Worm (Caenorhabditis elegans): Measurements from ENCODE around the gene msp-33.
"Not testable (repeated sequence)": the region's sequence is repeated elsewhere in the genome, so short reads cannot be mapped to it uniquely, and the experiment has no call there.

msp-33 gene

DNA sequence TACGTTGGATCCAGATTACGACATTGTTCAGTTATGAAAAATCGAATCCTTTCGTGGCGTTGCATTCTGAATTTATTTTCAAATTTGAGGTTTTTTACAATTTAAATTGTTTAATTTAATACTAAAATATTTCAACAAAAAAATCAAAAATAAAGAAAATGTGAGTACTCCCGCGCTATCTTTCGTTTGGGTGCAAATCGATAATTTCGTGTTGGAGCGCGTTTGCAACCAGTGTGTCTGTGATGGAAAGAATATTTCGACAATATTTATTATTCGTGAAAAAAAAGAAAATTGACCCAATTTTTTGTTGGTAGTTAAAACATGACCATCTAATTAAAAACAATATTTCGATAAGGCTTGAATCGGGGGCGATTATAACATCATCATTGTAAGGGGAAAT is 9.5 kb upstream of the msp-33 start, which contains the start of gene R05F9.9 (continued):
- no peak for TF ChIP-seq nhr-28 (tag; optimal IDR thresholded peaks at IDR 0.05)
- TF ChIP-seq ctbp-1 (GFP tag; IDR thresholded peaks at IDR 0.05), result no peak
- no peak for TF ChIP-seq zfp-3 (GFP tag; conservative IDR thresholded peaks at IDR 0.05)
- TF ChIP-seq nhr-48 (tag; optimal IDR thresholded peaks at IDR 0.05), result peak; percentile 1
- no peak for TF ChIP-seq hmg-1.1 (GFP tag; IDR thresholded peaks at IDR 0.05)
- no peak for TF ChIP-seq lim-7 (GFP tag; IDR thresholded peaks at IDR 0.05)
- TF ChIP-seq hif-1 (tag; optimal IDR thresholded peaks at IDR 0.05), result no peak
- TF ChIP-seq T26A8.4 (GFP tag; IDR thresholded peaks at IDR 0.05), result 0 out of 2 replicates have a peak, but pooled peaks have one; percentile 13
- no peak for TF ChIP-seq zip-11 (GFP tag; IDR thresholded peaks at IDR 0.05)
- no peak for TF ChIP-seq aly-2 (tag; optimal IDR thresholded peaks at IDR 0.05)
- no peak for TF ChIP-seq Y5F2A.4 (GFP tag; optimal IDR thresholded peaks at IDR 0.05)
- TF ChIP-seq rbr-2 (tag; optimal IDR thresholded peaks at IDR 0.05), result peak; percentile 27
- peak; percentile 49 for TF ChIP-seq aha-1 (tag)
- TF ChIP-seq gei-8 (GFP tag; optimal IDR thresholded peaks at IDR 0.05), result no peak
- TF ChIP-seq arid-1 (GFP tag; conservative IDR thresholded peaks at IDR 0.05), result 0 out of 2 replicates have a peak, but pooled peaks have one; percentile 10
- TF ChIP-seq mes-2 (tag; optimal IDR thresholded peaks at IDR 0.05; ENCODE audit: poor library complexity, severe bottlenecking), result peak; percentile 68
- TF ChIP-seq spr-1 (tag; optimal IDR thresholded peaks at IDR 0.05), result peak; percentile 28
- TF ChIP-seq dve-1 (tag; optimal IDR thresholded peaks at IDR 0.05; ENCODE audit: insufficient read depth), result peak; percentile 58
- no peak for TF ChIP-seq nhr-41 (GFP tag; IDR thresholded peaks at IDR 0.05)
- TF ChIP-seq mxl-3 (GFP tag; optimal IDR thresholded peaks at IDR 0.05), result no peak
- no peak for TF ChIP-seq F26F4.8 (GFP tag; conservative IDR thresholded peaks at IDR 0.05)
- TF ChIP-seq daf-19 (GFP tag; conservative IDR thresholded peaks at IDR 0.05), result 0 out of 2 replicates have a peak, but pooled peaks have one; percentile 33
- no peak for TF ChIP-seq daf-16 (GFP tag; optimal IDR thresholded peaks at IDR 0.05)
- peak; percentile 29 for TF ChIP-seq daf-16 (tag; optimal IDR thresholded peaks at IDR 0.05)
- no peak for TF ChIP-seq nhr-10 (tag; optimal IDR thresholded peaks at IDR 0.05)
- no peak for TF ChIP-seq nhr-77 (tag; optimal IDR thresholded peaks at IDR 0.05)
- TF ChIP-seq nhr-76 (tag; optimal IDR thresholded peaks at IDR 0.05), result no peak
- TF ChIP-seq pqm-1 (tag; optimal IDR thresholded peaks at IDR 0.05), result no peak
- TF ChIP-seq ceh-82 (tag; optimal IDR thresholded peaks at IDR 0.05), result no peak
- TF ChIP-seq R02D3.7 (tag; optimal IDR thresholded peaks at IDR 0.05), result no peak
- TF ChIP-seq madf-9 (GFP tag; conservative IDR thresholded peaks at IDR 0.05), result no peak
- no peak for TF ChIP-seq spr-3 (GFP tag; optimal IDR thresholded peaks at IDR 0.05)
- peak; percentile 22; the same call in 1 of the 2 replicates for TF ChIP-seq pha-4 (GFP tag; IDR thresholded peaks at IDR 0.05)
- TF ChIP-seq pha-4 (tag; optimal IDR thresholded peaks at IDR 0.05), result no peak
- TF ChIP-seq nhr-102 (tag; optimal IDR thresholded peaks at IDR 0.05), result peak; percentile 16

DNA sequence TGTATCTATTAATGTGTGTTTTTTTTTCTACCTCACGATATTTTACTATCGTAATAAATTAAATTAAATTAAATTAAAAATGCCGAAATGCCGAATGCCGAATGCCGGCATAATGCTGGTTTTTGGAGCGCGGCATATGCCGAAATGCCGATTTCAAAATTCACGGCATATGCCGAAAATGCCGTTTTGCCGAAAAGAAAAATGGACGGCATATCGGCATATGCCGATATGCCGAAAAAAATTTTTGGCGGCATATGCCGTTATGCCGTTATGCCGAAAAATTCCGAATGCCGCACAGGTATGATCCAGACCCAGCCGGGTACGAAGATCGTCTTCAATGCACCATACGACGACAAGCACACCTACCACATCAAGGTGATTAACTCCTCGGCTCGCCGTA is 6.0 kb upstream of the msp-33 start, which contains the start of gene msp-32:
msp-32 (plus strand) TSS at position 301 of the 400 bp plus-strand sequence.
- TF ChIP-seq ceh-62 (tag; optimal IDR thresholded peaks at IDR 0.05); nhr-111 (GFP tag; optimal IDR thresholded peaks at IDR 0.05); ZK337.2 (GFP tag; IDR thresholded peaks at IDR 0.05): not testable (repeated sequence)

DNA sequence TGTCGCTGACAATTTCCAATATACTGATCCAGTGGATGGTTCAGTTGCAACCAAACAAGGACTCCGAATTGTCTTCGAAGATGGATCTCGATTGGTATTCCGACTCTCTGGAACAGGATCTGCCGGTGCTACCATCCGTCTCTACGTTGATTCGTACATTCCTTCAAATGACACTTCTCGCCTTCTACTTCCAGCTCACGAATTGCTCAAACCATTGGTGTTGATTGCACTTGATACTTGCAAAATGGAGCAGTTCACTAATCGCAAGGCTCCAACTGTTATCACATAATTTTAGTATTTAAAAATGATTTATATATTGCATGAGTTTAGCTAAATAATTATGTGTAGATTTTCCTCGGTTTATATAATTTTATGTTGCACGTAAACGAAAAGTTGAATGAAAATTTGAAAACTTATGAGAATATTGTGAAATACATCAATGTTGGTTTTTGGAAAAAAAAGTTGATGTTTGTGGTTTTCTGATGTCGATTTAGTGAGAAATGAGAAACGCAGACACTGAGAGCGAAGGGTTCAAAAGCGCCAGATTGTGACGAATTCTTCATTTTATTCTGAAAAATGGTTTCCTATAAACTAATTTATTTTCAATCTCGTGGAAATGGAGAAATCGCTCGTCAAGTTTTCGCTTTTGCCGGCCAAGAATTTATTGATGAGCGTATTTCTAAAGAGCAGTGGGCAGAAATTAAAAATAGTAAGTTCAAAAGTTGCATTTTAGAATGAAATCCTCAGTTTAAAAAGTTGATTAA is 1.3 kb downstream of the msp-33 start, which contains the start of gene gst-9:
gst-9 (plus strand) TSS at position 574 of the 764 bp plus-strand sequence.
- TF ChIP-seq hlh-11 (tag; optimal IDR thresholded peaks at IDR 0.05), result peak; percentile 42
- no peak for TF ChIP-seq attf-4 (tag; optimal IDR thresholded peaks at IDR 0.05)
- peak; percentile 56 for TF ChIP-seq nhr-28 (tag; optimal IDR thresholded peaks at IDR 0.05)
- no peak for TF ChIP-seq daf-19 (GFP tag; conservative IDR thresholded peaks at IDR 0.05)
- no peak for TF ChIP-seq mdl-1 (tag; optimal IDR thresholded peaks at IDR 0.05)
- TF ChIP-seq pqm-1 (tag; optimal IDR thresholded peaks at IDR 0.05), result no peak
- TF ChIP-seq ceh-20 (GFP tag; IDR thresholded peaks at IDR 0.05), result no peak
- TF ChIP-seq zip-11 (GFP tag; IDR thresholded peaks at IDR 0.05), result no peak
- TF ChIP-seq zag-1 (tag; optimal IDR thresholded peaks at IDR 0.05), result no peak
- TF ChIP-seq dpl-1 (GFP tag; optimal IDR thresholded peaks at IDR 0.05), result no peak
- TF ChIP-seq fos-1 (tag; optimal IDR thresholded peaks at IDR 0.05), result no peak
- peak; percentile 69 for TF ChIP-seq ama-1 (optimal IDR thresholded peaks at IDR 0.05)
- TF ChIP-seq dmd-6 (GFP tag; IDR thresholded peaks at IDR 0.05), result 0 out of 2 replicates have a peak, but pooled peaks have one; percentile 8
- no peak for TF ChIP-seq egl-27 (tag; optimal IDR thresholded peaks at IDR 0.05)
- no peak for TF ChIP-seq lim-7 (GFP tag; IDR thresholded peaks at IDR 0.05)
- 0 out of 2 replicates have a peak, but pooled peaks have one; percentile 45 for TF ChIP-seq php-3 (GFP tag; IDR thresholded peaks at IDR 0.05)

All from whole organism, L4 larva.